Fruit fly (Drosophila melanogaster) S2 (cell line): ENCODE results near the gene CG43318.

Experiments used
- CG8478 ChIP-seq: fragments of >200 bp; optimal IDR thresholded peaks from 2 replicates; lab custom pipeline; 2018
- CTCF ChIP-seq, 2 experiments: fragments of >200 bp; optimal IDR thresholded peaks; 2 replicates each; lab custom pipeline; 2018

DNA sequence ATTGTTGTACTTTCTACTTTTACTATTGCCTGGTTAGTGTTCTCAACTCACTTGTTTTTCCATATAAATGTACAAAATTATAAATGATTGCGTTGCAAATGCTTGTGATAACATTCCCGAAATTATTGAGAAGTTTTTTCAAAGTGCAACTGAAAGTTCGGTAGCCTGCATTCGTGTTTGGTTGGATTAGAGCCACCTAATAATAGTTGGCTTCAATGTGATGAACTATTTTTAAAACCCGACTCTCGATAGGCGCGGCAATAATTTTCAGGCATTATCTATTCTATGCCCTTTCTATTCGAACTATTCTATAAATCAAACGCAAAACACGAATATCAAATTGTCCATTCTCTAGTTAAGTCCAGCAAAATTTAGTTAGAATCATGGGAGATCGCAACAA lies 45.0 kb downstream of the CG43318 start, which contains the start of gene Uros2:
- no peak for TF ChIP-seq CG8478 (lab: Kevin White, UChicago)
- TF ChIP-seq CTCF (optimal IDR thresholded peaks at IDR 0.05; lab: Kevin White, UChicago) = no peak
